Fruit fly (Drosophila melanogaster): ENCODE data around the gene TwdlC.

- TF ChIP-seq insv (optimal IDR thresholded peaks at IDR 0.05) (no peak), h (optimal IDR thresholded peaks at IDR 0.05) (no peak), ttk (optimal IDR thresholded peaks at IDR 0.05) (no peak), Sin3A (optimal IDR thresholded peaks at IDR 0.05) (no peak), psq (optimal IDR thresholded peaks at IDR 0.05) (no peak)
Observed at dm6 chr3R:27018187-27018586, 23.6 kb downstream of the TwdlC start, which contains the start of gene CG17192.
